Worm (Caenorhabditis elegans) whole organism, L1 larva: ENCODE results near the gene pbs-3.
"Not testable (repeated sequence)": the region's sequence is repeated elsewhere in the genome, so short reads cannot be mapped to it uniquely, and the experiment has no call there.

Source experiments
- C04F5.9 ChIP-seq: sonication (generic microtip); optimal IDR thresholded peaks from 2 replicates; lab custom pipeline; 2016; ENCODE audit warnings: missing genetic modification characterization, missing compliant biosample characterization
- F16B12.6 ChIP-seq: fragments of 150-350 bp; optimal IDR thresholded peaks from 2 replicates; lab custom pipeline; 2014; ENCODE audit warnings: missing biosample characterization, missing genetic modification characterization
- aha-1 ChIP-seq: fragments of 150-350 bp; optimal IDR thresholded peaks from 2 replicates; lab custom pipeline; 2014; ENCODE audit warnings: missing biosample characterization, missing genetic modification characterization
- ceh-63 ChIP-seq: fragments of 200-800 bp; sonication (Bioruptor generic); optimal IDR thresholded peaks from 2 replicates; lab custom pipeline; 2018; ENCODE audit warnings: mild to moderate bottlenecking, missing genetic modification characterization, missing compliant biosample characterization
- ceh-8 ChIP-seq: fragments of 200-800 bp; sonication (Bioruptor generic); optimal IDR thresholded peaks from 2 replicates; lab custom pipeline; 2018; ENCODE audit warnings: mild to moderate bottlenecking, missing genetic modification characterization, moderate library complexity, missing compliant biosample characterization
- ceh-88 ChIP-seq: fragments of 200-800 bp; sonication (Bioruptor generic); IDR thresholded peaks from 2 replicates; pipeline ENCODE4 v1.3.6; 2022; ENCODE audit warnings: missing genetic modification characterization, missing compliant biosample characterization
- dpl-1 ChIP-seq, 3 experiments: fragments of 150-350 bp in 2 of 3; sonication (generic microtip) in 1 of 3; optimal IDR thresholded peaks; 2 replicates each; lab custom pipeline; 2014 to 2017; ENCODE audit warnings: missing biosample characterization in 3 of 3, missing genetic modification characterization in 3 of 3, missing genetic modification reagents in 3 of 3
- efl-1 ChIP-seq, 4 experiments: fragments of 150-350 bp; optimal IDR thresholded peaks in 3 of 4; peaks in 1 of 4; 1 replicate in 1 of 4; 2 replicates in 3 of 4; lab custom pipeline; 2014; ENCODE audit warnings: missing biosample characterization in 2 of 4, missing genetic modification characterization in 2 of 4, missing genetic modification reagents in 2 of 4
- egl-27 ChIP-seq, 2 experiments: fragments of 150-350 bp in 1 of 2; sonication (generic microtip); optimal IDR thresholded peaks; 3 replicates each; lab custom pipeline; 2017 to 2018; ENCODE audit warnings: missing biosample characterization in 2 of 2, missing genetic modification characterization in 2 of 2, missing genetic modification reagents in 2 of 2
- elt-3 ChIP-seq, 6 experiments: fragments of 150-350 bp in 1 of 6; sonication (generic microtip); optimal IDR thresholded peaks; 2 replicates each; lab custom pipeline; 2017 to 2018; ENCODE audit warnings: missing biosample characterization in 6 of 6, missing genetic modification characterization in 6 of 6, inconsistent platforms in 1 of 6
- fkh-4 ChIP-seq: sonication (generic microtip); optimal IDR thresholded peaks from 2 replicates; lab custom pipeline; 2016; ENCODE audit warnings: missing compliant biosample characterization, missing genetic modification characterization, borderline replicate concordance
- fkh-8 ChIP-seq: sonication (generic microtip); optimal IDR thresholded peaks from 2 replicates; lab custom pipeline; 2016; ENCODE audit warnings: mild to moderate bottlenecking, missing genetic modification characterization, missing compliant biosample characterization
- hlh-17 ChIP-seq: fragments of 200-800 bp; sonication (Bioruptor generic); optimal IDR thresholded peaks from 2 replicates; lab custom pipeline; 2018; ENCODE audit warnings: missing genetic modification characterization, mild to moderate bottlenecking, missing compliant biosample characterization, moderate library complexity, borderline replicate concordance
- isw-1 ChIP-seq: fragments of 200-800 bp; sonication (Bioruptor generic); IDR thresholded peaks from 2 replicates; pipeline ENCODE4 v1.3.6; 2022; ENCODE audit warnings: missing genetic modification characterization, missing compliant biosample characterization
- lin-13 ChIP-seq: fragments of 150-350 bp; optimal IDR thresholded peaks from 2 replicates; lab custom pipeline; 2014; ENCODE audit warnings: missing biosample characterization, missing genetic modification reagents, missing genetic modification characterization
- lin-14 ChIP-seq: fragments of 200-800 bp; sonication (Bioruptor generic); optimal IDR thresholded peaks from 2 replicates; lab custom pipeline; 2018; ENCODE audit warnings: mild to moderate bottlenecking, missing genetic modification characterization, moderate library complexity, missing compliant biosample characterization
- lsy-2 ChIP-seq, 2 experiments: fragments of 150-350 bp; optimal IDR thresholded peaks; 2 replicates each; lab custom pipeline; 2014; ENCODE audit warnings: missing biosample characterization in 2 of 2, missing genetic modification characterization in 2 of 2
- mdl-1 ChIP-seq, 2 experiments: fragments of 150-350 bp; optimal IDR thresholded peaks; 2 replicates each; lab custom pipeline; 2014 to 2017; ENCODE audit warnings: missing biosample characterization in 2 of 2, missing genetic modification characterization in 2 of 2, inconsistent platforms in 1 of 2
- mep-1 ChIP-seq: fragments of 150-350 bp; optimal IDR thresholded peaks from 2 replicates; lab custom pipeline; 2014; ENCODE audit warnings: missing biosample characterization, missing genetic modification characterization
- nhr-11 ChIP-seq: fragments of 150-350 bp; optimal IDR thresholded peaks from 2 replicates; lab custom pipeline; 2014; ENCODE audit warnings: missing biosample characterization, missing genetic modification characterization
- nhr-12 ChIP-seq: sonication (generic microtip); optimal IDR thresholded peaks from 2 replicates; lab custom pipeline; 2017; ENCODE audit warnings: missing biosample characterization, missing genetic modification characterization
- nhr-19 ChIP-seq: fragments of 200-800 bp; sonication (Bioruptor generic); conservative IDR thresholded peaks from 2 replicates; pipeline ENCODE4 v1.3.6; 2022; ENCODE audit warnings: missing genetic modification characterization, missing compliant biosample characterization
- nhr-237 ChIP-seq: fragments of 150-350 bp; optimal IDR thresholded peaks from 2 replicates; lab custom pipeline; 2014; ENCODE audit warnings: missing biosample characterization, missing genetic modification characterization
- nhr-28 ChIP-seq: fragments of 150-350 bp; optimal IDR thresholded peaks from 2 replicates; lab custom pipeline; 2014; ENCODE audit warnings: missing biosample characterization, missing genetic modification characterization
- nhr-47 ChIP-seq: sonication (generic microtip); optimal IDR thresholded peaks from 2 replicates; lab custom pipeline; 2016; ENCODE audit warnings: mild to moderate bottlenecking, missing genetic modification characterization, moderate library complexity, missing compliant biosample characterization
- nhr-71 ChIP-seq: sonication (generic microtip); optimal IDR thresholded peaks from 2 replicates; lab custom pipeline; 2016; ENCODE audit warnings: mild to moderate bottlenecking, missing genetic modification characterization, moderate library complexity, missing compliant biosample characterization
- nhr-77 ChIP-seq: fragments of 150-350 bp; optimal IDR thresholded peaks from 2 replicates; lab custom pipeline; 2014; ENCODE audit warnings: missing biosample characterization, missing genetic modification characterization
- nhr-85 ChIP-seq: sonication (generic microtip); peaks from one replicate; lab custom pipeline; 2016; ENCODE audit warnings: missing genetic modification characterization, inconsistent platforms, missing compliant biosample characterization
- pag-3 ChIP-seq: sonication (generic microtip); optimal IDR thresholded peaks from 2 replicates; lab custom pipeline; 2017; ENCODE audit warnings: missing genetic modification characterization, mild to moderate bottlenecking, missing compliant biosample characterization, antibody characterized with exemption, borderline replicate concordance; ENCODE audit not compliant: insufficient read depth
- pax-3 ChIP-seq: fragments of 200-800 bp; sonication (Bioruptor generic); optimal IDR thresholded peaks from 2 replicates; lab custom pipeline; 2018; ENCODE audit warnings: mild to moderate bottlenecking, missing genetic modification characterization, moderate library complexity, missing compliant biosample characterization
- pqm-1 ChIP-seq: sonication (generic microtip); optimal IDR thresholded peaks from 3 replicates; lab custom pipeline; 2017; ENCODE audit warnings: missing biosample characterization, missing genetic modification characterization
- rnt-1 ChIP-seq: sonication (generic microtip); optimal IDR thresholded peaks from 2 replicates; lab custom pipeline; 2016; ENCODE audit warnings: mild to moderate bottlenecking, missing genetic modification characterization, moderate library complexity, missing compliant biosample characterization
- skn-1 ChIP-seq: fragments of 150-350 bp; optimal IDR thresholded peaks from 2 replicates; lab custom pipeline; 2014; ENCODE audit warnings: missing biosample characterization, missing genetic modification characterization
- snpc-4 ChIP-seq: fragments of 150-350 bp; optimal IDR thresholded peaks from 2 replicates; lab custom pipeline; 2014; ENCODE audit warnings: missing biosample characterization, missing genetic modification characterization
- sox-4 ChIP-seq: sonication (generic microtip); optimal IDR thresholded peaks from 2 replicates; lab custom pipeline; 2016; ENCODE audit warnings: missing genetic modification characterization, missing compliant biosample characterization
- sptf-1 ChIP-seq: fragments of 150-350 bp; optimal IDR thresholded peaks from 2 replicates; lab custom pipeline; 2014; ENCODE audit warnings: missing biosample characterization, missing genetic modification characterization
- tbx-2 ChIP-seq: sonication (generic microtip); optimal IDR thresholded peaks from 2 replicates; lab custom pipeline; 2016; ENCODE audit warnings: missing genetic modification characterization, missing compliant biosample characterization
- tlp-1 ChIP-seq: fragments of 150-350 bp; optimal IDR thresholded peaks from 2 replicates; lab custom pipeline; 2014; ENCODE audit warnings: missing biosample characterization, missing genetic modification characterization
- unc-30 ChIP-seq: sonication (generic microtip); optimal IDR thresholded peaks from 2 replicates; lab custom pipeline; 2017; ENCODE audit warnings: missing biosample characterization, missing genetic modification characterization
- unc-86 ChIP-seq: sonication (generic microtip); optimal IDR thresholded peaks from 2 replicates; lab custom pipeline; 2016; ENCODE audit warnings: missing genetic modification characterization, missing compliant biosample characterization
- vab-15 ChIP-seq: sonication (generic microtip); optimal IDR thresholded peaks from 2 replicates; lab custom pipeline; 2017; ENCODE audit warnings: missing genotype, mild to moderate bottlenecking, missing genetic modification characterization, missing compliant biosample characterization
- zag-1 ChIP-seq: fragments of 150-350 bp; optimal IDR thresholded peaks from 2 replicates; lab custom pipeline; 2014; ENCODE audit warnings: missing biosample characterization, missing genetic modification characterization
- zip-4 ChIP-seq: fragments of 200-800 bp; sonication (Bioruptor generic); optimal IDR thresholded peaks from 2 replicates; lab custom pipeline; 2018; ENCODE audit warnings: mild to moderate bottlenecking, missing genetic modification characterization, moderate library complexity, missing compliant biosample characterization
- ztf-11 ChIP-seq, 2 experiments: sonication (generic microtip); optimal IDR thresholded peaks; 2 replicates each; lab custom pipeline; 2016 to 2017; ENCODE audit warnings: missing genetic modification characterization in 2 of 2, missing biosample characterization in 1 of 2, missing compliant biosample characterization in 1 of 2

Gene pbs-3

DNA sequence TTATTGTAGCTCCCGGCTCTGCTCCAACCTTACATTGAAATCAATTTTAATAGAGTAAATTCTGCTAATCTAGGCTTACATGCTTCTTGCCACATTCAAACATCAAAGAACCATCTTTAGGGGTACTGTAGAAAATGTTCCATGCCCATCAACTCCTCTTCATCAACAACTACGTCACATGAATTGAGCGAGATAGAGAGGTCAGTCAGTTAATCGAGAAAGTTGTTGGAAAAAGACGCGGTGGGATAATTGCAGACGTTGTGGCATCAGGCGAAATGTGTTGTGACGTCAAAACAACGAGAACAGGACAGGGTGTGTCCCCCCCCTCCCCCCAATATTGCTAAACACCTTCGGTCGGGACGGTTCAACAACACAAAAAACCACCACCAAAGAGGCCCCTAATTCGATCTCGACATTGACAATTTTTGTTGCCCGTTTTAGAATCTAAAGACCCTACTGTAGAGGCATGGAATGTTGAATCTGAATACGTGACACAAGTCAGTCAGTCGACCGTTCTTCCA is 36.7 kb downstream of the pbs-3 start (continued):
- TF ChIP-seq lin-13 (GFP tag; lab: Kevin White, UChicago): no peak
- TF ChIP-seq skn-1 (tag; lab: Kevin White, UChicago): no peak
- TF ChIP-seq nhr-19 (GFP tag; lab: Robert Waterston, UW): no peak
- no peak for TF ChIP-seq aha-1 (tag; lab: Kevin White, UChicago)
- no peak for TF ChIP-seq sptf-1 (tag; lab: Kevin White, UChicago)
- TF ChIP-seq pag-3 (tag; lab: Kevin White, UChicago): no peak
- no peak for TF ChIP-seq F16B12.6 (tag; lab: Kevin White, UChicago)
- TF ChIP-seq, all 84 proteins: peak for 10

- TF ChIP-seq snpc-4; nhr-77; nhr-12 (tag; lab: Kevin White, UChicago): not testable (repeated sequence)
Observed at ce11 chrII:4916462-4916861, 38.8 kb downstream of the pbs-3 start, which contains the start of gene msp-31. Gene msp-31 (minus strand): TSS chrII:4916562.

DNA sequence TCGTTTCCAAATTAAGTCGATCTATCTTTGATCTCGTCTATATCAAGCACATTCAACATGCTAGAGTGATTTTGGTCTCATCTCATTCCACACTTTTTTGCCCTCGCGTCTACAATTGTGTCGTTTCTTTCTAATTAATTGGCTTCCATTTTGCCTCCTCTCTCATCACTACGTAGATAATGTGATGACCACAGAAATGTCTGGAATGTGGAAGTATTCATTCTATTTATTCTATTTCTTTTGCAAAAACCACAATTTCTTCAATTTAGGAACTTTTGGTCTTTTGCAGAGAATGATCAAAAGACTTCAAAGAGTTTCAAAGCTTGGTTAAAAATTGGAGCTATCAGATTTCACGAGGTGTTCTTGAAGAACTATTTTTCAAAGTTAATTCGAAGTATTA is 39.7 kb downstream of the pbs-3 start:
- TF ChIP-seq mdl-1 (tag; optimal IDR thresholded peaks at IDR 0.05; lab: Kevin White, UChicago): no peak
- no peak for TF ChIP-seq pax-3 (tag; lab: Kevin White, UChicago)
- TF ChIP-seq nhr-85: peak; percentile 71
- TF ChIP-seq efl-1 (optimal IDR thresholded peaks at IDR 0.05; lab: Kevin White, UChicago): no peak
- TF ChIP-seq efl-1 (GFP tag; optimal IDR thresholded peaks at IDR 0.05 in 1 of 2; lab: Kevin White, UChicago): peak in 1 of 2 experiments; percentile 63

DNA sequence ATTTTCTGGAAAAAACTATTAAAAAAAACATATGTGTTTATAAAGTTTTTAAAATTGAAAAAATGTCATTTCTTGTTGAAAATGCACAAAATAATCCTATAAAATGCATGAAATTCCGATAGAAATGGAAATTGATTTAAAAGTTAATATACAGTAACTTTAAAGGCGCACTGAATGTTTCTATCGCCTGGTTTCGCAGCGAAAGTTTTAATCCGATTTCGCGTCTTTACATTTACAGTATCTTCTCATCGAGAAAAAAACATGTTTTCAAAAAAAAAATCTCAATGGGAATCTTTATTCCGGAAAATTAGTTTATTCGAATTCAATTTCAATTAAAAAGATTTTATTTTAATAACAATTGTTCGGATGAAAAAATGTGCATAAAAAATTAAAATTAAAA is 41.0 kb downstream of the pbs-3 start, which contains the start of gene R05F9.11:
Gene R05F9.11 (minus strand): TSS at position 5 of the 400 bp plus-strand sequence.
- TF ChIP-seq egl-27 (tag; optimal IDR thresholded peaks at IDR 0.05; lab: Kevin White, UChicago): no peak
- no peak for TF ChIP-seq unc-30
- no peak for TF ChIP-seq sox-4 (tag; lab: Kevin White, UChicago)
- TF ChIP-seq isw-1: no peak
- no peak for TF ChIP-seq fkh-4 (tag; lab: Kevin White, UChicago)

DNA sequence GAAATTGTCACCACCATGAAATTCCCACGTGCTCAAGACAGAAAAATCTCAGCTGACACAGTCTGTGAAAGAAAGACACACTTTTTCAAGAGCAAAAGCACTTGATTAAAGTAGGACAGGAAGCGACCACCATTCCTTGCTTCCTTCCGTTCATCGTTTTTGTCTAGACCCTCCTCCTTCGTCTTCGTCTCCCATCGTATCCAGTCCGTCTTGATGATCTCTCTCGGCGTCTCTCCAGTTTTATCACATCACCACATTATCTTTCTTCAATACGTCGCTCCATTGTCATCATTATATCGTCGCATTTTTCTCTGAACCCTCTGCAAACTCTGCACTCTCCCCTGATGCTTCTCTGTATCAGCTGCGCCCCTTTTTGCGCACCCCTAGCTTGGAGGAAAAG is 47.1 kb downstream of the pbs-3 start:
- peak; percentile 77 for TF ChIP-seq lin-14 (GFP tag; lab: Kevin White, UChicago)
- TF ChIP-seq ceh-88: no peak
- TF ChIP-seq ceh-8: no peak
- peak in 1 of 3 experiments; percentile 2 for TF ChIP-seq dpl-1 (GFP tag; optimal IDR thresholded peaks at IDR 0.05; lab: Kevin White, UChicago)
- peak; percentile 28 for TF ChIP-seq nhr-47
- TF ChIP-seq elt-3 (tag; optimal IDR thresholded peaks at IDR 0.05; lab: Kevin White, UChicago): peak in 1 of 6 experiments; percentile 7
- TF ChIP-seq nhr-28: no peak
- TF ChIP-seq fkh-8 (tag; lab: Kevin White, UChicago): peak; percentile 54
- TF ChIP-seq skn-1 (tag; lab: Kevin White, UChicago): peak; percentile 97
- peak; percentile 19 for TF ChIP-seq mep-1 (tag; lab: Kevin White, UChicago)
- TF ChIP-seq tlp-1 (tag; lab: Kevin White, UChicago): no peak
- TF ChIP-seq nhr-12 (tag; lab: Kevin White, UChicago): no peak
- TF ChIP-seq hlh-17 (GFP tag; lab: Kevin White, UChicago): no peak
- TF ChIP-seq nhr-11 (tag; lab: Kevin White, UChicago): no peak
- TF ChIP-seq unc-86 (tag; lab: Kevin White, UChicago): peak; percentile 13
- no peak for TF ChIP-seq zag-1 (tag; lab: Kevin White, UChicago)
- TF ChIP-seq C04F5.9 (tag; lab: Kevin White, UChicago): no peak
- TF ChIP-seq ztf-11 (tag; optimal IDR thresholded peaks at IDR 0.05; lab: Kevin White, UChicago): no peak
- no peak for TF ChIP-seq pqm-1 (tag; lab: Kevin White, UChicago)
- TF ChIP-seq nhr-71: peak; percentile 45
- no peak for TF ChIP-seq zip-4 (GFP tag; lab: Kevin White, UChicago)
- peak in 1 of 2 experiments; percentile 5 for TF ChIP-seq lsy-2 (tag; optimal IDR thresholded peaks at IDR 0.05; lab: Kevin White, UChicago)
- TF ChIP-seq nhr-237 (tag; lab: Kevin White, UChicago): no peak
- peak; percentile 42 for TF ChIP-seq rnt-1
- TF ChIP-seq ceh-63 (GFP tag; lab: Kevin White, UChicago): no peak
- no peak for TF ChIP-seq mdl-1 (tag; optimal IDR thresholded peaks at IDR 0.05; lab: Kevin White, UChicago)
- no peak for TF ChIP-seq vab-15 (tag; lab: Kevin White, UChicago)
- TF ChIP-seq tbx-2 (tag; lab: Kevin White, UChicago): peak; percentile 27
